Worm (Caenorhabditis elegans) whole organism, early embryonic: ENCODE results near the gene fbxa-112.

Experiments used
- B0310.2 ChIP-seq: sonication (generic microtip); optimal IDR thresholded peaks from 2 replicates; lab custom pipeline; 2016; ENCODE audit warnings: mild to moderate bottlenecking, missing genetic modification characterization, missing compliant biosample characterization
- aly-1 ChIP-seq: sonication (generic microtip); optimal IDR thresholded peaks from 2 replicates; lab custom pipeline; 2016; ENCODE audit warnings: missing genetic modification characterization, missing compliant biosample characterization
- ama-1 ChIP-seq: fragments of 150-350 bp; optimal IDR thresholded peaks from 2 replicates; lab custom pipeline; 2014
- ceh-13 ChIP-seq: fragments of 200-800 bp; sonication (Bioruptor generic); optimal IDR thresholded peaks from 2 replicates; lab custom pipeline; 2018; ENCODE audit warnings: mild to moderate bottlenecking, missing genetic modification characterization, missing compliant biosample characterization
- ceh-36 ChIP-seq: sonication (generic microtip); optimal IDR thresholded peaks from 2 replicates; lab custom pipeline; 2016; ENCODE audit warnings: missing genetic modification characterization, inconsistent platforms, missing compliant biosample characterization
- flt-1 ChIP-seq: fragments of 200-800 bp; sonication (Bioruptor generic); IDR thresholded peaks from 2 replicates; pipeline ENCODE4 v1.3.6; 2022; ENCODE audit warnings: missing genetic modification characterization, missing compliant biosample characterization
- hmbx-1 ChIP-seq: sonication (generic microtip); optimal IDR thresholded peaks from 2 replicates; lab custom pipeline; 2016; ENCODE audit warnings: mild to moderate bottlenecking, missing genetic modification characterization, missing compliant biosample characterization
- hnd-1 ChIP-seq: sonication (generic microtip); optimal IDR thresholded peaks from 2 replicates; lab custom pipeline; 2016; ENCODE audit warnings: missing genetic modification characterization, missing compliant biosample characterization
- pes-1 ChIP-seq: fragments of 200-800 bp; sonication (Bioruptor generic); IDR thresholded peaks from 2 replicates; pipeline ENCODE4 v1.3.6; 2022; ENCODE audit warnings: missing genetic modification reagents, missing genetic modification characterization, missing compliant biosample characterization
- scrt-1 ChIP-seq: fragments of 200-800 bp; sonication (Bioruptor generic); IDR thresholded peaks from 2 replicates; pipeline ENCODE4 v1.3.6; 2022; ENCODE audit warnings: missing genetic modification characterization, missing compliant biosample characterization
- sea-1 ChIP-seq: fragments of 200-800 bp; sonication (Bioruptor generic); conservative IDR thresholded peaks from 2 replicates; pipeline ENCODE4 v1.3.6; 2022; ENCODE audit warnings: missing genetic modification characterization, missing compliant biosample characterization
- tbx-11 ChIP-seq: fragments of 200-800 bp; sonication (Bioruptor generic); IDR thresholded peaks from 2 replicates; pipeline ENCODE4 v1.3.6; 2022; ENCODE audit warnings: missing genetic modification characterization, missing compliant biosample characterization
- tbx-37 ChIP-seq: fragments of 200-800 bp; sonication (Bioruptor generic); conservative IDR thresholded peaks from 2 replicates; pipeline ENCODE4 v1.3.6; 2022; ENCODE audit warnings: missing genetic modification reagents, missing genetic modification characterization, missing compliant biosample characterization

DNA sequence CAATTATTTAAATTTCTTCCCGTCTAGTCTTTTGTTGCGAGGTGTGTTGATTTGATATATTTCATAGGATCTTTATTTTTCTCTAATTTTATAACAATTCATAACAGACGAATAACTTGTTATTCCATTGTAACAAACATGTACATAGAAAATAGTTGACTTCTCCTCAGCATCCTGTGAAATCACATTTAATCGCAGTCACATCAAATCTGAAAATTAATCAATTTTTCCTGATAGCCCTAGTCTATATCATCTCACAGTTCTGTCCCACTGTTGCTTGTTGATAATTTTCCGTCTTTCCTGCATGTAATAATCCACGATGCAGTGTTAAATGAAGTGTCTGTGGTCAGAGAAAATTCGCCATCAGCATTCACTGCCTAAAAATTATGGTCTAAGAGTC, 39.9 kb upstream of the fbxa-112 start:
- no peak for TF ChIP-seq hnd-1 (tag; lab: Kevin White, UChicago)
- TF ChIP-seq ama-1 (lab: Kevin White, UChicago): no peak
- no peak for TF ChIP-seq tbx-11 (GFP tag; lab: Robert Waterston, UW)
- no peak for TF ChIP-seq flt-1 (GFP tag; lab: Robert Waterston, UW)
- no peak for TF ChIP-seq B0310.2 (tag; lab: Kevin White, UChicago)
- TF ChIP-seq ceh-13 (GFP tag; lab: Kevin White, UChicago): no peak
- TF ChIP-seq sea-1: no peak
- no peak for TF ChIP-seq tbx-37 (GFP tag; lab: Robert Waterston, UW)
- no peak for TF ChIP-seq hmbx-1 (tag; lab: Kevin White, UChicago)
- TF ChIP-seq aly-1: no peak
- TF ChIP-seq ceh-36 (tag; lab: Kevin White, UChicago): no peak
- TF ChIP-seq scrt-1: no peak
- no peak for TF ChIP-seq pes-1
